Worm (Caenorhabditis elegans) whole organism, L1 larva: ENCODE measurements around the gene F11C7.2.
A peak's percentile ranks its signal among the peaks of the same experiment; 100 is the strongest.

Experiments
- F16B12.6 ChIP-seq: fragments of 150-350 bp; optimal IDR thresholded peaks from 2 replicates; lab custom pipeline; 2014; ENCODE audit warnings: missing biosample characterization, missing genetic modification characterization
- blmp-1 ChIP-seq: fragments of 150-350 bp; optimal IDR thresholded peaks from 2 replicates; lab custom pipeline; 2014; ENCODE audit warnings: missing biosample characterization, missing genetic modification characterization
- ceh-82 ChIP-seq, 3 experiments: fragments of 150-350 bp in 1 of 3; sonication (generic microtip) in 2 of 3; optimal IDR thresholded peaks; 2 replicates each; lab custom pipeline; 2014 to 2017; ENCODE audit warnings: missing biosample characterization in 3 of 3, missing genetic modification characterization in 3 of 3
- ceh-88 ChIP-seq: fragments of 200-800 bp; sonication (Bioruptor generic); IDR thresholded peaks from 2 replicates; pipeline ENCODE4 v1.3.6; 2022; ENCODE audit warnings: missing genetic modification characterization, missing compliant biosample characterization
- ceh-90 ChIP-seq: sonication (generic microtip); optimal IDR thresholded peaks from 2 replicates; lab custom pipeline; 2016; ENCODE audit warnings: missing genetic modification characterization, missing compliant biosample characterization
- dpl-1 ChIP-seq, 3 experiments: fragments of 150-350 bp in 2 of 3; sonication (generic microtip) in 1 of 3; optimal IDR thresholded peaks; 2 replicates each; lab custom pipeline; 2014 to 2017; ENCODE audit warnings: missing biosample characterization in 3 of 3, missing genetic modification characterization in 3 of 3, missing genetic modification reagents in 3 of 3
- dsc-1 ChIP-seq: sonication (generic microtip); optimal IDR thresholded peaks from 2 replicates; lab custom pipeline; 2016; ENCODE audit warnings: mild to moderate bottlenecking, missing genetic modification characterization, missing compliant biosample characterization
- efl-1 ChIP-seq, 4 experiments: fragments of 150-350 bp; optimal IDR thresholded peaks in 3 of 4; peaks in 1 of 4; 1 replicate in 1 of 4; 2 replicates in 3 of 4; lab custom pipeline; 2014; ENCODE audit warnings: missing biosample characterization in 2 of 4, missing genetic modification characterization in 2 of 4, missing genetic modification reagents in 2 of 4
- efl-3 ChIP-seq: fragments of 200-800 bp; sonication (Bioruptor generic); optimal IDR thresholded peaks from 2 replicates; lab custom pipeline; 2018; ENCODE audit warnings: mild to moderate bottlenecking, missing genetic modification characterization, missing compliant biosample characterization
- egl-13 ChIP-seq: sonication (generic microtip); optimal IDR thresholded peaks from 2 replicates; lab custom pipeline; 2016; ENCODE audit warnings: missing genotype, missing genetic modification reagents, missing genetic modification characterization, missing compliant biosample characterization
- egl-27 ChIP-seq, 2 experiments: fragments of 150-350 bp in 1 of 2; sonication (generic microtip); optimal IDR thresholded peaks; 3 replicates each; lab custom pipeline; 2017 to 2018; ENCODE audit warnings: missing biosample characterization in 2 of 2, missing genetic modification characterization in 2 of 2, missing genetic modification reagents in 2 of 2
- fkh-4 ChIP-seq: sonication (generic microtip); optimal IDR thresholded peaks from 2 replicates; lab custom pipeline; 2016; ENCODE audit warnings: missing compliant biosample characterization, missing genetic modification characterization, borderline replicate concordance
- fkh-8 ChIP-seq: sonication (generic microtip); optimal IDR thresholded peaks from 2 replicates; lab custom pipeline; 2016; ENCODE audit warnings: mild to moderate bottlenecking, missing genetic modification characterization, missing compliant biosample characterization
- fos-1 ChIP-seq: fragments of 150-350 bp; optimal IDR thresholded peaks from 2 replicates; lab custom pipeline; 2014; ENCODE audit warnings: missing biosample characterization, missing genetic modification characterization
- hpl-2 ChIP-seq: fragments of 150-350 bp; optimal IDR thresholded peaks from 2 replicates; lab custom pipeline; 2014; ENCODE audit warnings: missing biosample characterization, missing genetic modification reagents, missing genetic modification characterization
- isw-1 ChIP-seq: fragments of 200-800 bp; sonication (Bioruptor generic); IDR thresholded peaks from 2 replicates; pipeline ENCODE4 v1.3.6; 2022; ENCODE audit warnings: missing genetic modification characterization, missing compliant biosample characterization
- jun-1 ChIP-seq: fragments of 150-350 bp; optimal IDR thresholded peaks from 2 replicates; lab custom pipeline; 2014; ENCODE audit warnings: missing biosample characterization, missing genetic modification reagents, missing genetic modification characterization
- lin-13 ChIP-seq: fragments of 150-350 bp; optimal IDR thresholded peaks from 2 replicates; lab custom pipeline; 2014; ENCODE audit warnings: missing biosample characterization, missing genetic modification reagents, missing genetic modification characterization
- lin-14 ChIP-seq: fragments of 200-800 bp; sonication (Bioruptor generic); optimal IDR thresholded peaks from 2 replicates; lab custom pipeline; 2018; ENCODE audit warnings: mild to moderate bottlenecking, missing genetic modification characterization, moderate library complexity, missing compliant biosample characterization
- lin-15B ChIP-seq: fragments of 150-350 bp; sonication (generic microtip); optimal IDR thresholded peaks from 3 replicates; lab custom pipeline; 2014; ENCODE audit warnings: missing biosample characterization, missing genetic modification characterization
- lin-35 ChIP-seq, 2 experiments: fragments of 150-350 bp; optimal IDR thresholded peaks; 2 replicates each; lab custom pipeline; 2014; ENCODE audit warnings: missing biosample characterization in 2 of 2, missing genetic modification characterization in 2 of 2, missing genetic modification reagents in 2 of 2
- lir-3 ChIP-seq: sonication (generic microtip); optimal IDR thresholded peaks from 2 replicates; lab custom pipeline; 2016; ENCODE audit warnings: mild to moderate bottlenecking, missing genetic modification characterization, moderate library complexity, missing compliant biosample characterization; ENCODE audit not compliant: poor library complexity
- lsy-2 ChIP-seq, 2 experiments: fragments of 150-350 bp; optimal IDR thresholded peaks; 2 replicates each; lab custom pipeline; 2014; ENCODE audit warnings: missing biosample characterization in 2 of 2, missing genetic modification characterization in 2 of 2
- mdl-1 ChIP-seq, 2 experiments: fragments of 150-350 bp; optimal IDR thresholded peaks; 2 replicates each; lab custom pipeline; 2014 to 2017; ENCODE audit warnings: missing biosample characterization in 2 of 2, missing genetic modification characterization in 2 of 2, inconsistent platforms in 1 of 2
- mep-1 ChIP-seq: fragments of 150-350 bp; optimal IDR thresholded peaks from 2 replicates; lab custom pipeline; 2014; ENCODE audit warnings: missing biosample characterization, missing genetic modification characterization
- nhr-11 ChIP-seq: fragments of 150-350 bp; optimal IDR thresholded peaks from 2 replicates; lab custom pipeline; 2014; ENCODE audit warnings: missing biosample characterization, missing genetic modification characterization
- nhr-12 ChIP-seq: sonication (generic microtip); optimal IDR thresholded peaks from 2 replicates; lab custom pipeline; 2017; ENCODE audit warnings: missing biosample characterization, missing genetic modification characterization
- nhr-19 ChIP-seq: fragments of 200-800 bp; sonication (Bioruptor generic); conservative IDR thresholded peaks from 2 replicates; pipeline ENCODE4 v1.3.6; 2022; ENCODE audit warnings: missing genetic modification characterization, missing compliant biosample characterization
- nhr-20 ChIP-seq: sonication (generic microtip); optimal IDR thresholded peaks from 2 replicates; lab custom pipeline; 2016; ENCODE audit warnings: mild to moderate bottlenecking, missing genetic modification characterization, missing compliant biosample characterization
- nhr-237 ChIP-seq: fragments of 150-350 bp; optimal IDR thresholded peaks from 2 replicates; lab custom pipeline; 2014; ENCODE audit warnings: missing biosample characterization, missing genetic modification characterization
- nhr-47 ChIP-seq: sonication (generic microtip); optimal IDR thresholded peaks from 2 replicates; lab custom pipeline; 2016; ENCODE audit warnings: mild to moderate bottlenecking, missing genetic modification characterization, moderate library complexity, missing compliant biosample characterization
- nhr-71 ChIP-seq: sonication (generic microtip); optimal IDR thresholded peaks from 2 replicates; lab custom pipeline; 2016; ENCODE audit warnings: mild to moderate bottlenecking, missing genetic modification characterization, moderate library complexity, missing compliant biosample characterization
- nhr-84 ChIP-seq: sonication (generic microtip); optimal IDR thresholded peaks from 2 replicates; lab custom pipeline; 2017; ENCODE audit warnings: missing biosample characterization, missing genetic modification characterization
- nhr-85 ChIP-seq: sonication (generic microtip); peaks from one replicate; lab custom pipeline; 2016; ENCODE audit warnings: missing genetic modification characterization, inconsistent platforms, missing compliant biosample characterization
- rnt-1 ChIP-seq: sonication (generic microtip); optimal IDR thresholded peaks from 2 replicates; lab custom pipeline; 2016; ENCODE audit warnings: mild to moderate bottlenecking, missing genetic modification characterization, moderate library complexity, missing compliant biosample characterization
- skn-1 ChIP-seq: fragments of 150-350 bp; optimal IDR thresholded peaks from 2 replicates; lab custom pipeline; 2014; ENCODE audit warnings: missing biosample characterization, missing genetic modification characterization
- snu-23 ChIP-seq: sonication (generic microtip); optimal IDR thresholded peaks from 2 replicates; lab custom pipeline; 2016; ENCODE audit warnings: missing genetic modification characterization, missing compliant biosample characterization
- sox-4 ChIP-seq: sonication (generic microtip); optimal IDR thresholded peaks from 2 replicates; lab custom pipeline; 2016; ENCODE audit warnings: missing genetic modification characterization, missing compliant biosample characterization
- sptf-1 ChIP-seq: fragments of 150-350 bp; optimal IDR thresholded peaks from 2 replicates; lab custom pipeline; 2014; ENCODE audit warnings: missing biosample characterization, missing genetic modification characterization
- swsn-7 ChIP-seq: sonication (generic microtip); optimal IDR thresholded peaks from 2 replicates; lab custom pipeline; 2016; ENCODE audit warnings: missing genetic modification characterization, missing compliant biosample characterization
- tbx-2 ChIP-seq: sonication (generic microtip); optimal IDR thresholded peaks from 2 replicates; lab custom pipeline; 2016; ENCODE audit warnings: missing genetic modification characterization, missing compliant biosample characterization
- unc-62 ChIP-seq: fragments of 150-350 bp; optimal IDR thresholded peaks from 2 replicates; lab custom pipeline; 2014; ENCODE audit warnings: missing biosample characterization, missing genetic modification reagents, missing genetic modification characterization
- unc-86 ChIP-seq: sonication (generic microtip); optimal IDR thresholded peaks from 2 replicates; lab custom pipeline; 2016; ENCODE audit warnings: missing genetic modification characterization, missing compliant biosample characterization
- unc-98 ChIP-seq: fragments of 200-800 bp; sonication (Bioruptor generic); IDR thresholded peaks from 2 replicates; pipeline ENCODE4 v1.3.6; 2022; ENCODE audit warnings: missing genetic modification characterization, missing compliant biosample characterization
- xbp-1 ChIP-seq: sonication (generic microtip); optimal IDR thresholded peaks from 2 replicates; lab custom pipeline; 2016; ENCODE audit warnings: missing genetic modification characterization, missing compliant biosample characterization
- zag-1 ChIP-seq: fragments of 150-350 bp; optimal IDR thresholded peaks from 2 replicates; lab custom pipeline; 2014; ENCODE audit warnings: missing biosample characterization, missing genetic modification characterization
- ztf-11 ChIP-seq, 2 experiments: sonication (generic microtip); optimal IDR thresholded peaks; 2 replicates each; lab custom pipeline; 2016 to 2017; ENCODE audit warnings: missing genetic modification characterization in 2 of 2, missing biosample characterization in 1 of 2, missing compliant biosample characterization in 1 of 2
- ztf-4 ChIP-seq: fragments of 150-350 bp; optimal IDR thresholded peaks from 2 replicates; lab custom pipeline; 2014; ENCODE audit warnings: missing biosample characterization, missing genetic modification characterization

Gene F11C7.2

ce11 chrX:17390531-17390930, 6.1 kb upstream of the F11C7.2 start:
- TF ChIP-seq sptf-1 (no peak), fkh-4 (tag; lab: Kevin White, UChicago) (no peak), nhr-85 (tag; lab: Kevin White, UChicago) (no peak), lir-3 (tag; lab: Kevin White, UChicago) (no peak)

- TF ChIP-seq ceh-88 (GFP tag; lab: Robert Waterston, UW) (no peak), lin-14 (no peak), lin-35 (GFP tag; optimal IDR thresholded peaks at IDR 0.05; lab: Kevin White, UChicago) (no peak), nhr-84 (tag; lab: Kevin White, UChicago) (no peak), nhr-71 (tag; lab: Kevin White, UChicago) (no peak), nhr-12 (tag; lab: Kevin White, UChicago) (no peak), mep-1 (tag; lab: Kevin White, UChicago) (no peak)
Observed at ce11 chrX:17391515-17391914, 5.1 kb upstream of the F11C7.2 start, which contains the start of gene F10D7.5. Gene F10D7.5, minus strand, starts transcription at chrX:17391615.

ce11 chrX:17392182-17392581, 4.4 kb upstream of the F11C7.2 start:
- TF ChIP-seq sox-4 (tag; lab: Kevin White, UChicago) (no peak), fkh-8 (tag; lab: Kevin White, UChicago) (peak; percentile 8), mdl-1 (tag; optimal IDR thresholded peaks at IDR 0.05; lab: Kevin White, UChicago) (peak in 1 of 2 experiments; percentile 56), unc-98 (no peak), mep-1 (tag; lab: Kevin White, UChicago) (peak; percentile 79), nhr-19 (GFP tag; lab: Robert Waterston, UW) (peak; percentile 57), ceh-90 (no peak), ztf-4 (peak; percentile 41), dpl-1 (GFP tag; optimal IDR thresholded peaks at IDR 0.05; lab: Kevin White, UChicago) (peak; percentile 30 to 62 (median 43)), lir-3 (tag; lab: Kevin White, UChicago) (peak; percentile 17), lin-35 (GFP tag; optimal IDR thresholded peaks at IDR 0.05; lab: Kevin White, UChicago) (peak; percentile 58 to 77), hpl-2 (GFP tag; lab: Kevin White, UChicago) (no peak), nhr-85 (tag; lab: Kevin White, UChicago) (peak; percentile 88), lin-14 (peak; percentile 95), lin-13 (GFP tag; lab: Kevin White, UChicago) (peak; percentile 37), rnt-1 (peak; percentile 83), ztf-11 (tag; optimal IDR thresholded peaks at IDR 0.05; lab: Kevin White, UChicago) (no peak), tbx-2 (tag; lab: Kevin White, UChicago) (peak; percentile 70), unc-62 (GFP tag; lab: Kevin White, UChicago) (no peak), egl-27 (tag; optimal IDR thresholded peaks at IDR 0.05; lab: Kevin White, UChicago) (peak in 1 of 2 experiments; percentile 5), isw-1 (GFP tag; lab: Robert Waterston, UW) (no peak), swsn-7 (tag; lab: Kevin White, UChicago) (peak; percentile 76), skn-1 (tag; lab: Kevin White, UChicago) (peak; percentile 70), efl-3 (GFP tag; lab: Kevin White, UChicago) (no peak), ceh-82 (tag; optimal IDR thresholded peaks at IDR 0.05; lab: Kevin White, UChicago) (peak; percentile 45 to 61 (median 53)), egl-13 (tag; lab: Kevin White, UChicago) (peak; percentile 17), nhr-20 (peak; percentile 87), nhr-237 (tag; lab: Kevin White, UChicago) (no peak), fos-1 (peak; percentile 11), nhr-11 (no peak), zag-1 (tag; lab: Kevin White, UChicago) (no peak), fkh-4 (tag; lab: Kevin White, UChicago) (no peak), xbp-1 (peak; percentile 70), lsy-2 (tag; optimal IDR thresholded peaks at IDR 0.05; lab: Kevin White, UChicago) (peak; percentile 54 to 78), nhr-47 (tag; lab: Kevin White, UChicago) (peak; percentile 78), unc-86 (tag; lab: Kevin White, UChicago) (peak; percentile 36), jun-1 (tag; lab: Kevin White, UChicago) (peak; percentile 22), dsc-1 (tag; lab: Kevin White, UChicago) (peak; percentile 63), F16B12.6 (tag; lab: Kevin White, UChicago) (peak; percentile 46), blmp-1 (tag; lab: Kevin White, UChicago) (peak; percentile 69), efl-1 (optimal IDR thresholded peaks at IDR 0.05; lab: Kevin White, UChicago) (peak; percentile 54 to 56), efl-1 (GFP tag; optimal IDR thresholded peaks at IDR 0.05 in 1 of 2; lab: Kevin White, UChicago) (peak; percentile 40 to 83), snu-23 (peak; percentile 86), lin-15B (tag; lab: Kevin White, UChicago) (peak; percentile 54)
